Worm (Caenorhabditis elegans): Measurements from ENCODE around the gene cif-1.

Gene cif-1

DNA sequence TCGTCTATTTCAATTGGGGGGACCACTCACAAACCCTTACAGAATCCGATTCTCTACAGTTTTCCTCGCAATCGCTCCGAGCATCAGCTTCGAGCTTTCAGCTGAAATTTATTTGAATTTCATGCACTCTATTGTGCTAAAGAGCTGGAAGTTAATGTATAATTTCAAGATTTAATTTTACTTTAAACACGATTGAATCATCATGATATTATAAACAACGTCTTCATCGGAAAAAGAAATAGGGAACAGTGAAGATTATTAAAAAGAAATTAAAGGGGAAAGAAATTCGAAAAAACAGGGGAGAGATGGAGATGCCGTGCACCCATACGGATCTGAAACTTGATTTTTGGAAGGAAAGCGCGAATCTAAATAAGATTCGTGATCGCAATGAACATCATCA lies 33.6 kb upstream of the cif-1 start, which contains the start of gene hoe-1:
Gene hoe-1 (minus strand): TSS at position 101 of the 400 bp plus-strand sequence.
- TF ChIP-seq lin-32 (GFP tag; optimal IDR thresholded peaks at IDR 0.05) (no peak), mep-1 (tag; optimal IDR thresholded peaks at IDR 0.05) (no peak), mls-2 (tag; optimal IDR thresholded peaks at IDR 0.05) (no peak), nhr-237 (tag; optimal IDR thresholded peaks at IDR 0.05) (no peak), nhr-28 (tag; optimal IDR thresholded peaks at IDR 0.05) (no peak), snpc-4 (tag; optimal IDR thresholded peaks at IDR 0.05) (no peak), hlh-1 (tag; optimal IDR thresholded peaks at IDR 0.05) (no peak), elt-1 (tag; optimal IDR thresholded peaks at IDR 0.05; ENCODE audit: borderline replicate concordance, insufficient read depth) (no peak), cnd-1 (tag; optimal IDR thresholded peaks at IDR 0.05) (no peak), unc-39 (tag; optimal IDR thresholded peaks at IDR 0.05) (no peak), pha-4 (tag; optimal IDR thresholded peaks at IDR 0.05) (no peak), flh-1 (GFP tag; optimal IDR thresholded peaks at IDR 0.05) (no peak), lsy-2 (tag; optimal IDR thresholded peaks at IDR 0.05) (no peak), sptf-1 (tag; optimal IDR thresholded peaks at IDR 0.05) (no peak), nhr-2 (tag; optimal IDR thresholded peaks at IDR 0.05) (no peak), lin-13 (tag; optimal IDR thresholded peaks at IDR 0.05) (no peak), bed-3 (GFP tag; optimal IDR thresholded peaks at IDR 0.05) (no peak)

- TF ChIP-seq M03D4.4 (tag; optimal IDR thresholded peaks at IDR 0.05), result no peak
- TF ChIP-seq ceh-43 (GFP tag; optimal IDR thresholded peaks at IDR 0.05), result no peak
- no peak for TF ChIP-seq nhr-2 (tag; optimal IDR thresholded peaks at IDR 0.05)
- no peak for TF ChIP-seq nhr-237 (tag; optimal IDR thresholded peaks at IDR 0.05)
- TF ChIP-seq cnd-1 (tag; optimal IDR thresholded peaks at IDR 0.05), result no peak
- no peak for TF ChIP-seq ham-2 (GFP tag; optimal IDR thresholded peaks at IDR 0.05)
- TF ChIP-seq lin-13 (tag; optimal IDR thresholded peaks at IDR 0.05), result no peak
- no peak for TF ChIP-seq elt-1 (tag; optimal IDR thresholded peaks at IDR 0.05; ENCODE audit: borderline replicate concordance, insufficient read depth)
- TF ChIP-seq ces-1 (GFP tag; optimal IDR thresholded peaks at IDR 0.05), result no peak
- TF ChIP-seq hlh-1 (tag; optimal IDR thresholded peaks at IDR 0.05), result no peak
- TF ChIP-seq zip-8 (tag; optimal IDR thresholded peaks at IDR 0.05), result no peak
- TF ChIP-seq ceh-83 (GFP tag; optimal IDR thresholded peaks at IDR 0.05), result no peak
- no peak for TF ChIP-seq snpc-4 (tag; optimal IDR thresholded peaks at IDR 0.05)
- TF ChIP-seq sptf-1 (tag; optimal IDR thresholded peaks at IDR 0.05), result no peak
- TF ChIP-seq ceh-39 (tag; optimal IDR thresholded peaks at IDR 0.05), result no peak
- TF ChIP-seq pha-4 (tag; optimal IDR thresholded peaks at IDR 0.05), result no peak
Observed at ce11 chrIV:4742480-4742879, 31.9 kb upstream of the cif-1 start.

- TF ChIP-seq sptf-1 (tag; optimal IDR thresholded peaks at IDR 0.05), result no peak
- no peak for TF ChIP-seq zip-8 (tag; optimal IDR thresholded peaks at IDR 0.05)
Observed at ce11 chrIV:4737258-4737657, 26.7 kb upstream of the cif-1 start, which contains the start of gene fbxb-78. Gene fbxb-78, plus strand, starts transcription at chrIV:4737558.

DNA sequence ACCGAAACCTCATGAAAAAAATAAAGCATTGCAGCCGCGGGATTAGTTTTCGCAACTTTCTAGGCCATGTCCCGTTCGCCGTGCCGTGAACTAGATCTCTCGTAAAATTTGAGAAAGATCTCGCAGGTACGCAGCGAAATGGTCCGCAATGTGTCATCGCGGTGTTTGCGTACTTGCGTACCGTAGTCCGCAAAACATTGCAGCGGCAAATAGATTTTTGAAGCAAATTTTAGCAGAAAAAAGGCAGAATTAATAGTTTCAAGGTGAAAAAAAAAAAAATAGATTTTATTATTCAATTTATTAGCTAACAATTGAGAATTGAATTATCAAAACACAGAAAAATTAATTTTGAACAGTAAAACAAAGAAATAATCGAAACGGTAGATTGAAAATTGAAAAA lies 17.4 kb upstream of the cif-1 start:
- TF ChIP-seq sptf-1 (tag; optimal IDR thresholded peaks at IDR 0.05), result peak; percentile 67
- peak; percentile 36 for TF ChIP-seq ces-1 (GFP tag; optimal IDR thresholded peaks at IDR 0.05)
- peak; percentile 94 for TF ChIP-seq lsy-2 (tag; optimal IDR thresholded peaks at IDR 0.05)
- TF ChIP-seq cnd-1 (tag; optimal IDR thresholded peaks at IDR 0.05), result peak; percentile 10
- TF ChIP-seq ham-2 (GFP tag; optimal IDR thresholded peaks at IDR 0.05), result peak; percentile 16
- TF ChIP-seq drap-1 (GFP tag; optimal IDR thresholded peaks at IDR 0.05), result peak; percentile 53
- TF ChIP-seq nhr-237 (tag; optimal IDR thresholded peaks at IDR 0.05), result peak; percentile 51

ce11 chrIV:4725478-4725920 lies 14.9 kb upstream of the cif-1 start:
- TF ChIP-seq mep-1 (tag; optimal IDR thresholded peaks at IDR 0.05) (peak; percentile 2), cnd-1 (tag; optimal IDR thresholded peaks at IDR 0.05) (peak; percentile 12), unc-120 (tag; optimal IDR thresholded peaks at IDR 0.05; ENCODE audit: poor library complexity, severe bottlenecking) (peak; percentile 5), ces-1 (GFP tag; optimal IDR thresholded peaks at IDR 0.05) (peak; percentile 48), nhr-237 (tag; optimal IDR thresholded peaks at IDR 0.05) (peak; percentile 77), sptf-1 (tag; optimal IDR thresholded peaks at IDR 0.05) (peak; percentile 44), lsy-2 (tag; optimal IDR thresholded peaks at IDR 0.05) (peak; percentile 94), M03D4.4 (tag; optimal IDR thresholded peaks at IDR 0.05) (peak; percentile 21)

DNA sequence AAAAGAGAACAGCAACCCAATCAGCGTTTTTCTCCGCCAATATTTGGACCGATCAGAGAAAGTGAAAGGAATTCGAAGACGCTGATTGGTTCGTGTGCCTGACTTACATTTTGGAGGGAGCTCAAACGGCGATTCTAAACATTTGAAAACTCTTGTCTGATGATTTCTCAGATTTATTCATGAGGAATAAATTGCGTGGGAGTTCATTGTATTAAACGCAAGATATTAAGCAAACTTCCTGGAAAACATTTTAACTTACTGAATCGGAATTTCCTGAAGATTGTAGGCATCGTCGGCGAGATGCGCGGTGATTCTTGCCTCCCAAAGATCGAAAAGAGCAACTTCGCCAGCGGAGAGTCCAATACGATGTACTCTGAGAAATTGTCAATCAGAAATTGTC lies 14.0 kb upstream of the cif-1 start, which contains the start of gene K08F11.1:
Gene K08F11.1 (plus strand): TSS at position 301 of the 400 bp plus-strand sequence.
- no peak for TF ChIP-seq snpc-4 (tag; optimal IDR thresholded peaks at IDR 0.05)
- TF ChIP-seq hlh-1 (tag; optimal IDR thresholded peaks at IDR 0.05), result no peak
- no peak for TF ChIP-seq tbx-8 (GFP tag; optimal IDR thresholded peaks at IDR 0.05)
- no peak for TF ChIP-seq nhr-237 (tag; optimal IDR thresholded peaks at IDR 0.05)
- TF ChIP-seq ztf-11 (tag; optimal IDR thresholded peaks at IDR 0.05), result no peak

Measured in whole organism, mixed stage, embryonic.